Worm (Caenorhabditis elegans): ENCODE results near the gene swsn-3.

DNA sequence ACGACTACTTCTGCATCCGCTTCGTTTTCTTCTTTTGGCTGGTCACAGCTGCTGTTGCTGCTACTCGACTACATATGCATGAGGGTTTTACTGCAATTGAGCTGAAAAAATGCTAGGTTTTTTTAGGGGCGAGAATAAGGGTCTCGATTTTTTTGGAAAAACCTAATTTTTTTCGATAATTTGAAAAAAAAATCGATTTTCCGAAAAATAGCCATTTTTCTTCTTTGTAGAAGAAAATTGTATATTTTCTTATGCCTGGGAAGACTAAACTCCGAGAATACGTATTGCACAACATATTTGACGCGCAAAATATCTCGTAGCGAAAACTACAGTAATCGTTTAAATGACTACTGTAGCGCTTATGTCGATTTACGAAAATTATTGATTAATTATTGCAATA lies 52.0 kb downstream of the swsn-3 start, which contains the start of gene tmem-132:
- TF ChIP-seq elt-2 (tag; optimal IDR thresholded peaks at IDR 0.05) (no peak), lin-14 (GFP tag; optimal IDR thresholded peaks at IDR 0.05) (no peak), fkh-8 (tag; optimal IDR thresholded peaks at IDR 0.05) (no peak), snpc-4 (tag; optimal IDR thresholded peaks at IDR 0.05) (no peak), nhr-28 (tag; optimal IDR thresholded peaks at IDR 0.05) (no peak), pqm-1 (tag; optimal IDR thresholded peaks at IDR 0.05) (no peak), aly-2 (tag; optimal IDR thresholded peaks at IDR 0.05) (no peak), unc-62 (GFP tag; optimal IDR thresholded peaks at IDR 0.05) (no peak), efl-3 (GFP tag; optimal IDR thresholded peaks at IDR 0.05) (no peak), skn-1 (tag; optimal IDR thresholded peaks at IDR 0.05) (no peak), ztf-11 (tag; optimal IDR thresholded peaks at IDR 0.05) (no peak), lsy-2 (tag; optimal IDR thresholded peaks at IDR 0.05) (no peak), tlp-1 (tag; optimal IDR thresholded peaks at IDR 0.05) (no peak)
